Worm (Caenorhabditis elegans): ENCODE data around the gene sec-31.

The sec-31 gene

DNA sequence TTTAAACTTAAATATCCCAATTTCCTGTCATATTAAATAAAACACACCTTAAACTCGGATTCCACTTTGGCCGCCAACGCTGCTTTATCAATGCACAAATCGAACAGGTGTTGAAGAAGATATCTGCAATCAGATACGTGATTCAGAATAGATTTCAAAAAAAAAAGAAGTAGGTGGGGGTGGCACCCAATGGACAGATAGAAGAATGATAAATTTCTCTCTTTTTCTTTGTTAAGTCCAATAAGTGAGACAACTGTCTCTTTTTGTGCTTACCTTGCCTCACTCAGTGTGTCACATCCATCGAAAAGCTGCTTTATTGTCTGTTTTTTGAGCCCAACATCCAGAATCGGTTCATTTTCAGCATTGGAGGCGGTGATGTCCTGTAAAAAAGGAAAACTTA, 20.8 kb downstream of the sec-31 start:
- TF ChIP-seq ceh-100 (GFP tag; IDR thresholded peaks at IDR 0.05) (no peak), atf-7 (tag; optimal IDR thresholded peaks at IDR 0.05) (no peak), ceh-27 (GFP tag; optimal IDR thresholded peaks at IDR 0.05) (no peak), snpc-1.3 (tag; optimal IDR thresholded peaks at IDR 0.05; ENCODE audit: insufficient read depth) (no peak), F52B5.7 (tag; optimal IDR thresholded peaks at IDR 0.05) (no peak), T26A5.8 (tag; optimal IDR thresholded peaks at IDR 0.05) (no peak), snpc-1.1 (tag; optimal IDR thresholded peaks at IDR 0.05; ENCODE audit: insufficient read depth) (no peak), Y53G8AR.9 (GFP tag; conservative IDR thresholded peaks at IDR 0.05) (no peak), aptf-3 (GFP tag; IDR thresholded peaks at IDR 0.05) (no peak), ceh-79 (tag; optimal IDR thresholded peaks at IDR 0.05) (no peak), tlf-1 (GFP tag; optimal IDR thresholded peaks at IDR 0.05) (no peak), F33H1.4 (GFP tag; IDR thresholded peaks at IDR 0.05) (no peak), Y79H2A.3 (GFP tag; conservative IDR thresholded peaks at IDR 0.05) (no peak), lir-1 (GFP tag; conservative IDR thresholded peaks at IDR 0.05) (no peak), F39B2.1 (GFP tag; IDR thresholded peaks at IDR 0.05) (no peak)

ce11 chrIV:11349747-11350146, 21.8 kb downstream of the sec-31 start:
- TF ChIP-seq C06A6.2 (GFP tag; conservative IDR thresholded peaks at IDR 0.05) (no peak), lin-26 (GFP tag; IDR thresholded peaks at IDR 0.05) (no peak), ztf-26 (tag; optimal IDR thresholded peaks at IDR 0.05) (no peak), hlh-12 (tag; optimal IDR thresholded peaks at IDR 0.05) (no peak), ceh-79 (tag; optimal IDR thresholded peaks at IDR 0.05) (no peak), hsf-1 (GFP tag; IDR thresholded peaks at IDR 0.05) (no peak), hmg-1.2 (GFP tag; IDR thresholded peaks at IDR 0.05) (no peak), ceh-27 (GFP tag; optimal IDR thresholded peaks at IDR 0.05) (no peak)

- TF ChIP-seq ztf-28 (GFP tag; IDR thresholded peaks at IDR 0.05): no peak
- TF ChIP-seq bed-1 (GFP tag; IDR thresholded peaks at IDR 0.05): no peak
- TF ChIP-seq madf-3 (GFP tag; IDR thresholded peaks at IDR 0.05): no peak
- no peak for TF ChIP-seq T26A5.8 (tag; optimal IDR thresholded peaks at IDR 0.05)
- TF ChIP-seq akir-1 (GFP tag; optimal IDR thresholded peaks at IDR 0.05): no peak
- no peak for TF ChIP-seq tlf-1 (GFP tag; optimal IDR thresholded peaks at IDR 0.05)
- TF ChIP-seq rec-8 (tag; optimal IDR thresholded peaks at IDR 0.05): no peak
- TF ChIP-seq pbrm-1 (GFP tag; IDR thresholded peaks at IDR 0.05): no peak
- TF ChIP-seq lsl-1 (GFP tag; optimal IDR thresholded peaks at IDR 0.05): no peak
- no peak for TF ChIP-seq lag-1 (GFP tag; IDR thresholded peaks at IDR 0.05)
- no peak for TF ChIP-seq lir-1 (GFP tag; conservative IDR thresholded peaks at IDR 0.05)
- no peak for TF ChIP-seq nhr-120 (GFP tag; IDR thresholded peaks at IDR 0.05)
- TF ChIP-seq mel-28 (tag; optimal IDR thresholded peaks at IDR 0.05; ENCODE audit: borderline replicate concordance): no peak
Measured at ce11 chrIV:11348822-11349221, 22.8 kb downstream of the sec-31 start.

ce11 chrIV:11347275-11347674, 24.3 kb downstream of the sec-31 start:
- no peak for TF ChIP-seq nhr-27 (tag; optimal IDR thresholded peaks at IDR 0.05)
- no peak for TF ChIP-seq lin-26 (GFP tag; IDR thresholded peaks at IDR 0.05)
- TF ChIP-seq ztf-18 (tag; optimal IDR thresholded peaks at IDR 0.05): no peak
- TF ChIP-seq T26A5.8 (tag; optimal IDR thresholded peaks at IDR 0.05): no peak
- TF ChIP-seq lin-35 (GFP tag; optimal IDR thresholded peaks at IDR 0.05): no peak
- TF ChIP-seq repo-1 (tag; optimal IDR thresholded peaks at IDR 0.05): no peak
- TF ChIP-seq snpc-1.3 (tag; optimal IDR thresholded peaks at IDR 0.05; ENCODE audit: insufficient read depth): no peak
- TF ChIP-seq F37B4.10 (GFP tag; IDR thresholded peaks at IDR 0.05): no peak
- no peak for TF ChIP-seq F23B12.7 (tag; optimal IDR thresholded peaks at IDR 0.05; ENCODE audit: insufficient read depth)
- no peak for TF ChIP-seq F22D6.2 (tag; optimal IDR thresholded peaks at IDR 0.05)
- TF ChIP-seq rpc-1 (optimal IDR thresholded peaks at IDR 0.05): no peak
- no peak for TF ChIP-seq rpc-1 (tag; optimal IDR thresholded peaks at IDR 0.05)
- TF ChIP-seq mcd-1 (GFP tag; IDR thresholded peaks at IDR 0.05): no peak

Data from whole organism, young adult.